Worm (Caenorhabditis elegans) whole organism, L1 larva: ENCODE results near the gene arrd-24.

Experiments
- mdl-1 ChIP-seq, 2 experiments: fragments of 150-350 bp; optimal IDR thresholded peaks; 2 replicates each; lab custom pipeline; 2014 to 2017; ENCODE audit warnings: missing biosample characterization in 2 of 2, missing genetic modification characterization in 2 of 2, inconsistent platforms in 1 of 2
- nhr-71 ChIP-seq: sonication (generic microtip); optimal IDR thresholded peaks from 2 replicates; lab custom pipeline; 2016; ENCODE audit warnings: mild to moderate bottlenecking, missing genetic modification characterization, moderate library complexity, missing compliant biosample characterization

DNA sequence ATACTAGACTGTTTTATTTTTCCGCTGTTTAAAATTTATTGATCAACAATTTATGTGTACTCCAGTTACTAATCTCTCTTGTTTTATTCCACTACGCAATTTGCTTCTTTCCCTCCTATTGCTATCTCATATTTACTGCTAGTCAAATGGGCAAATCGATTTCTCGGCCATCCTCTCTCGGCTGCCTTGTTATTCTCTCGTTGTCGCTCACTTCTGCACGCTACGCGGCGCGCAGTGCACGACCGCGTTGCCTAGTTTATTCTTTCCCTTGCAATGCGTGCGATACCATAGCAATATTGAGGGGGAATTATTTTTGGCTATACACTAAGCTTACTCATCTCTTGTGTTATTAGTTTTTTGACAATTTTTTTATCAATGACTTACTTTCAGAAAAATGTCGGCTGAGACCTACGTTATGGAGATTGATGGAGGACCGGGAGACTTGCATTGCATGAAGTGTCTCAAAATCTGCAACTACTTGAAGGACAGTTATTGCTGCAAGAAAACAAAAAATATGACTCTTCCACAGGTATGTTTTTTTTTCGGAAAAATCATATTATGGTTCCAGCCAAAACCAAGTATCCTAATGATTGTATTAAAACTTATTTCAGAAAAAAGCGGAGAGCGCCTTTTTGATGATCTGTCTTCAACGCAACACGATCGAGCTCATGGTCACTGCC lies 2.7 kb downstream of the arrd-24 start, which contains the start of gene F48F7.6:
- peak; percentile 54 for TF ChIP-seq nhr-71
- peak in 1 of 2 experiments; percentile 46 for TF ChIP-seq mdl-1 (tag; optimal IDR thresholded peaks at IDR 0.05; lab: Kevin White, UChicago)
